Worm (Caenorhabditis elegans): ENCODE data around the gene T05G5.5.

The T05G5.5 gene

DNA sequence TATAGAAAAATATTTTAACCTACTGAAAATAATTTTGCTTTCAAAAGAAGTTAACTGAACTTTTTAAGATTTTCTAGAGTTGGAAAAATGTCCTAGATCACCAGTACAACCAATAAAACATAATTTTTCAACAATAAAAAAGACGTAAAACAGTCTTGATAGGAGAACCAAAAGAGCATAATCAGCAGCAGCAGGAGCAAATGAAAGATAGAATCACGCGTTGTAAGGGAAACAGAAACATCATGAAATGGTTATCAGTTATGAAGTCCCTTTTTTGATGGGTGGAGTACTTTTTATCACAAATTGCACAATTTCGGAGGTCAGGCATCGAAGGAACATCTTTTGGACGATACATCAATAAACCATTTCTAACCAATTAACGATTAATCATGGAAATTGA is 29.2 kb downstream of the T05G5.5 start (continued):
- TF ChIP-seq unc-62 (GFP tag; optimal IDR thresholded peaks at IDR 0.05) (no peak), crh-2 (tag; optimal IDR thresholded peaks at IDR 0.05) (peak; percentile 60), zag-1 (tag; optimal IDR thresholded peaks at IDR 0.05) (no peak), ZK546.5 (tag; optimal IDR thresholded peaks at IDR 0.05) (no peak), mdl-1 (tag; optimal IDR thresholded peaks at IDR 0.05) (no peak), ama-1 (optimal IDR thresholded peaks at IDR 0.05) (no peak), nhr-21 (tag; optimal IDR thresholded peaks at IDR 0.05) (no peak), lin-39 (tag; optimal IDR thresholded peaks at IDR 0.05) (no peak), nhr-237 (tag; optimal IDR thresholded peaks at IDR 0.05) (no peak), snpc-4 (tag; optimal IDR thresholded peaks at IDR 0.05) (no peak), nhr-11 (tag; optimal IDR thresholded peaks at IDR 0.05) (no peak), R02D3.7 (tag; optimal IDR thresholded peaks at IDR 0.05) (no peak), C34F6.9 (tag; optimal IDR thresholded peaks at IDR 0.05) (no peak), lin-11 (tag; optimal IDR thresholded peaks at IDR 0.05) (no peak), nhr-129 (tag; optimal IDR thresholded peaks at IDR 0.05) (no peak), ceh-82 (tag; optimal IDR thresholded peaks at IDR 0.05) (no peak)

DNA sequence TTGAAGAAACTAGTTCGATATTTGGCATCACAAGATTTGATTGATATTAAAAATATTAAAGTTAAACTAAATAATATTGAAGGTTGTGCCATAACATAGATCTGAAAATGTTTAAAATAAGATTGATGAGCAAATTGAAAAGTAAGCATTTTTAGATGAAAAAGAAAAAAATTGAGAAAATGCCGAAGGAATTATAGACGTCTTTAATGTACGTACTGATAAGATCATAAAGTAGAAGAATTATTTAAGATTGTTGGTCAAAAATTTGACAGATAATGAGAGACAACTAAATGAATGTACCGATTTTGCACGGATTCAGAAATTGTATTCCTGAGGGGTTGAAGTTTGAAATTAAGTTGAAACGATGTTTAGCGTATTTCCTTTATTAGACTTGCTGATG is 31.0 kb downstream of the T05G5.5 start, which contains the start of gene ncx-7:
ncx-7 (minus strand) TSS at position 101 of the 400 bp plus-strand sequence.
- TF ChIP-seq nhr-237 (tag; optimal IDR thresholded peaks at IDR 0.05), result no peak
- TF ChIP-seq zag-1 (tag; optimal IDR thresholded peaks at IDR 0.05), result no peak
- no peak for TF ChIP-seq crh-2 (tag; optimal IDR thresholded peaks at IDR 0.05)
- no peak for TF ChIP-seq ZK546.5 (tag; optimal IDR thresholded peaks at IDR 0.05)
- TF ChIP-seq mdl-1 (tag; optimal IDR thresholded peaks at IDR 0.05), result no peak
- no peak for TF ChIP-seq elt-3 (tag; optimal IDR thresholded peaks at IDR 0.05)
- no peak for TF ChIP-seq lin-13 (GFP tag; optimal IDR thresholded peaks at IDR 0.05)

DNA sequence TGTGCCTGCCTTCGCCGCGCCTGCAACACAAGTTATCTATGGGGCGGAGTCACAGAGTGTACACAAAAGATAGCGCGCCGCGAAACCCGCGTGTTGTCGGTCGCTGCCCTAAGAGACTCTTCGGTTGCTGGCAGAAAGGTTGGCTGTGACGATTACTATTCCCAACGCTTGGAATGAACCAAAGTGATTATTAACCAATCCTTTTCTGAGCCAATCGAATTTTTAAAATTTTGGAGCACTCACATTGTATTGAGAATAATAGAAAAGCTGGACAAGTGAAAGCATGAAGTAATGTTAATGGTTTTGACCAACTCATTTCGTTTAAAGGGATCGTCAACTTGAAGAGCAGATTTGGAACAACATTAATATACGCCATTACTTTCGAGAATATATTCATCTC is 34.0 kb downstream of the T05G5.5 start:
- TF ChIP-seq crh-2 (tag; optimal IDR thresholded peaks at IDR 0.05) (peak; percentile 58), nhr-10 (tag; optimal IDR thresholded peaks at IDR 0.05) (no peak), zag-1 (tag; optimal IDR thresholded peaks at IDR 0.05) (no peak), ztf-4 (tag; optimal IDR thresholded peaks at IDR 0.05) (no peak), ZK546.5 (tag; optimal IDR thresholded peaks at IDR 0.05) (no peak), sem-4 (tag; optimal IDR thresholded peaks at IDR 0.05) (no peak), nhr-21 (tag; optimal IDR thresholded peaks at IDR 0.05) (peak; percentile 64), nhr-237 (tag; optimal IDR thresholded peaks at IDR 0.05) (no peak), blmp-1 (tag; optimal IDR thresholded peaks at IDR 0.05; ENCODE audit: insufficient read depth) (no peak), elt-3 (tag; optimal IDR thresholded peaks at IDR 0.05) (no peak), ceh-16 (tag; optimal IDR thresholded peaks at IDR 0.05) (peak; percentile 41), ceh-82 (tag; optimal IDR thresholded peaks at IDR 0.05) (no peak), mdl-1 (tag; optimal IDR thresholded peaks at IDR 0.05) (peak in 1 of 2 experiments; percentile 42), peb-1 (tag; optimal IDR thresholded peaks at IDR 0.05) (no peak), Y55F3AM.14 (GFP tag; optimal IDR thresholded peaks at IDR 0.05) (peak; percentile 27), gmeb-1 (tag; optimal IDR thresholded peaks at IDR 0.05) (peak; percentile 79), ztf-11 (tag; optimal IDR thresholded peaks at IDR 0.05) (no peak), ztf-1 (GFP tag; conservative IDR thresholded peaks at IDR 0.05) (no peak), aly-2 (tag; optimal IDR thresholded peaks at IDR 0.05) (no peak), snpc-4 (tag; optimal IDR thresholded peaks at IDR 0.05) (peak; percentile 98), elt-1 (tag; optimal IDR thresholded peaks at IDR 0.05) (no peak), dmd-4 (tag; optimal IDR thresholded peaks at IDR 0.05) (no peak), egl-27 (tag; optimal IDR thresholded peaks at IDR 0.05) (peak; percentile 22), nhr-11 (tag; optimal IDR thresholded peaks at IDR 0.05) (no peak), unc-39 (tag; optimal IDR thresholded peaks at IDR 0.05) (no peak), sma-9 (GFP tag; optimal IDR thresholded peaks at IDR 0.05) (peak; percentile 90), sma-9 (tag; optimal IDR thresholded peaks at IDR 0.05) (no peak), F13H6.1 (tag; optimal IDR thresholded peaks at IDR 0.05) (peak; percentile 66), lsy-2 (tag; optimal IDR thresholded peaks at IDR 0.05) (peak; percentile 16 to 68), ama-1 (optimal IDR thresholded peaks at IDR 0.05) (peak; percentile 98), unc-55 (GFP tag; optimal IDR thresholded peaks at IDR 0.05) (no peak), unc-62 (GFP tag; optimal IDR thresholded peaks at IDR 0.05) (no peak), C34F6.9 (tag; optimal IDR thresholded peaks at IDR 0.05) (no peak), nhr-25 (tag; optimal IDR thresholded peaks at IDR 0.05) (peak; percentile 53), fos-1 (tag; optimal IDR thresholded peaks at IDR 0.05) (peak; percentile 58), sma-3 (GFP tag; optimal IDR thresholded peaks at IDR 0.05) (peak; percentile 85), lin-11 (tag; optimal IDR thresholded peaks at IDR 0.05) (peak; percentile 8), nhr-23 (tag; optimal IDR thresholded peaks at IDR 0.05) (no peak), mbf-1 (tag; optimal IDR thresholded peaks at IDR 0.05) (no peak), mab-5 (tag; optimal IDR thresholded peaks at IDR 0.05) (no peak), lin-13 (GFP tag; optimal IDR thresholded peaks at IDR 0.05) (no peak), skn-1 (tag; optimal IDR thresholded peaks at IDR 0.05) (no peak), nhr-6 (tag; optimal IDR thresholded peaks at IDR 0.05) (no peak), R02D3.7 (tag; optimal IDR thresholded peaks at IDR 0.05) (no peak), lin-39 (tag; optimal IDR thresholded peaks at IDR 0.05) (no peak), nhr-129 (tag; optimal IDR thresholded peaks at IDR 0.05) (peak; percentile 10), alr-1 (tag; optimal IDR thresholded peaks at IDR 0.05) (no peak), nhr-12 (tag; optimal IDR thresholded peaks at IDR 0.05) (no peak)
